Worm (Caenorhabditis elegans) whole organism, early embryonic: ENCODE measurements around the gene C07A4.3.

Experiments used
- B0310.2 ChIP-seq: sonication (generic microtip); optimal IDR thresholded peaks from 2 replicates; lab custom pipeline; 2016; ENCODE audit warnings: mild to moderate bottlenecking, missing genetic modification characterization, missing compliant biosample characterization
- F13C5.2 ChIP-seq: sonication (generic microtip); optimal IDR thresholded peaks from 2 replicates; lab custom pipeline; 2017; ENCODE audit warnings: mild to moderate bottlenecking, missing genetic modification characterization, inconsistent platforms, missing compliant biosample characterization
- aly-1 ChIP-seq: sonication (generic microtip); optimal IDR thresholded peaks from 2 replicates; lab custom pipeline; 2016; ENCODE audit warnings: missing genetic modification characterization, missing compliant biosample characterization
- ama-1 ChIP-seq: fragments of 150-350 bp; optimal IDR thresholded peaks from 2 replicates; lab custom pipeline; 2014
- ceh-36 ChIP-seq: sonication (generic microtip); optimal IDR thresholded peaks from 2 replicates; lab custom pipeline; 2016; ENCODE audit warnings: missing genetic modification characterization, inconsistent platforms, missing compliant biosample characterization
- ets-7 ChIP-seq: sonication (generic microtip); optimal IDR thresholded peaks from 2 replicates; lab custom pipeline; 2016; ENCODE audit warnings: missing genotype, missing genetic modification characterization, missing compliant biosample characterization
- hmbx-1 ChIP-seq: sonication (generic microtip); optimal IDR thresholded peaks from 2 replicates; lab custom pipeline; 2016; ENCODE audit warnings: mild to moderate bottlenecking, missing genetic modification characterization, missing compliant biosample characterization
- hnd-1 ChIP-seq: sonication (generic microtip); optimal IDR thresholded peaks from 2 replicates; lab custom pipeline; 2016; ENCODE audit warnings: missing genetic modification characterization, missing compliant biosample characterization
- tbx-11 ChIP-seq: fragments of 200-800 bp; sonication (Bioruptor generic); IDR thresholded peaks from 2 replicates; pipeline ENCODE4 v1.3.6; 2022; ENCODE audit warnings: missing genetic modification characterization, missing compliant biosample characterization
- tra-4 ChIP-seq: sonication (generic microtip); optimal IDR thresholded peaks from 2 replicates; lab custom pipeline; 2017; ENCODE audit warnings: missing genetic modification characterization, missing compliant biosample characterization

ce11 chrX:10216344-10216743 lies 41.6 kb downstream of the C07A4.3 start:
- TF ChIP-seq B0310.2 (tag; lab: Kevin White, UChicago) = no peak
- TF ChIP-seq tra-4 (tag; lab: Kevin White, UChicago) = no peak
- no peak for TF ChIP-seq hnd-1 (tag; lab: Kevin White, UChicago)
- TF ChIP-seq ceh-36 (tag; lab: Kevin White, UChicago) = no peak
- TF ChIP-seq aly-1 (tag; lab: Kevin White, UChicago) = no peak
- TF ChIP-seq tbx-11 (GFP tag; lab: Robert Waterston, UW) = no peak
- TF ChIP-seq ama-1 (lab: Kevin White, UChicago) = no peak
- TF ChIP-seq F13C5.2 (tag; lab: Kevin White, UChicago) = no peak
- no peak for TF ChIP-seq ets-7
- TF ChIP-seq hmbx-1 = no peak
